Fruit fly (Drosophila melanogaster) Kc167 (cell line): ENCODE measurements around the gene hoip.

Experiments used
- Myc ChIP-seq: fragments of >200 bp; optimal IDR thresholded peaks from 2 replicates; lab custom pipeline; 2017; ENCODE audit warnings: missing external identifiers
- h ChIP-seq: fragments of >200 bp; optimal IDR thresholded peaks from 3 replicates; lab custom pipeline; 2018; ENCODE audit warnings: missing external identifiers
- insv ChIP-seq: fragments of >200 bp; optimal IDR thresholded peaks from 3 replicates; lab custom pipeline; 2018; ENCODE audit warnings: missing external identifiers
- psq ChIP-seq: fragments of >200 bp; optimal IDR thresholded peaks from 2 replicates; lab custom pipeline; 2017; ENCODE audit warnings: missing external identifiers
- ttk ChIP-seq: sonication (Bioruptor generic); optimal IDR thresholded peaks from 2 replicates; lab custom pipeline; 2017; ENCODE audit warnings: missing external identifiers

DNA sequence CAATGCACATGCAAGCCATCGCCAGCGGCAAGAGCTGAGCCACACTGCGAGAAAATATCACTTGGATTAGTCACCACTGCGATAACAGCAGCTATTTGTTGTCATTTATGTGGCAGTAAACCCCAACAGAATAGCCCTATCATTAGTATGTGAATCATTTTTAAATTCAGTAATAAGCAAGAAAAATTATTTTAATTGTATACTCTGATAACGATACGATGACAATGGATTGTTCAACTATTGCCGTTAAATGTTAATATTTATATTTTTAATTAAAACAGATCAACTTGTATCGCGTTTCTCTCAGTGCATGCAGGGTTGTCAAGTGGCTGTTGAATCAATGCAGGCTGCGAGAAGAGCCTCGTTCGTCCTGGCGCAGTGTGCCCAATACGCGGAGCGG lies 38.2 kb downstream of the hoip start:
- no peak for TF ChIP-seq Myc (lab: Kevin White, UChicago)
- no peak for TF ChIP-seq ttk
- TF ChIP-seq psq (lab: Kevin White, UChicago): no peak
- TF ChIP-seq insv (lab: Kevin White, UChicago): no peak
- no peak for TF ChIP-seq h
